Worm (Caenorhabditis elegans) whole organism, L1 larva: ENCODE data around the gene C05B5.5.

Experiments
- C04F5.9 ChIP-seq: sonication (generic microtip); optimal IDR thresholded peaks from 2 replicates; lab custom pipeline; 2016; ENCODE audit warnings: missing genetic modification characterization, missing compliant biosample characterization
- aha-1 ChIP-seq: fragments of 150-350 bp; optimal IDR thresholded peaks from 2 replicates; lab custom pipeline; 2014; ENCODE audit warnings: missing biosample characterization, missing genetic modification characterization
- alr-1 ChIP-seq: fragments of 200-800 bp; sonication (Bioruptor generic); optimal IDR thresholded peaks from 2 replicates; lab custom pipeline; 2018; ENCODE audit warnings: borderline replicate concordance, mild to moderate bottlenecking, missing genetic modification characterization, missing compliant biosample characterization
- ceh-8 ChIP-seq: fragments of 200-800 bp; sonication (Bioruptor generic); optimal IDR thresholded peaks from 2 replicates; lab custom pipeline; 2018; ENCODE audit warnings: mild to moderate bottlenecking, missing genetic modification characterization, moderate library complexity, missing compliant biosample characterization
- ceh-82 ChIP-seq, 3 experiments: fragments of 150-350 bp in 1 of 3; sonication (generic microtip) in 2 of 3; optimal IDR thresholded peaks; 2 replicates each; lab custom pipeline; 2014 to 2017; ENCODE audit warnings: missing biosample characterization in 3 of 3, missing genetic modification characterization in 3 of 3
- ceh-88 ChIP-seq: fragments of 200-800 bp; sonication (Bioruptor generic); IDR thresholded peaks from 2 replicates; pipeline ENCODE4 v1.3.6; 2022; ENCODE audit warnings: missing genetic modification characterization, missing compliant biosample characterization
- ceh-90 ChIP-seq: sonication (generic microtip); optimal IDR thresholded peaks from 2 replicates; lab custom pipeline; 2016; ENCODE audit warnings: missing genetic modification characterization, missing compliant biosample characterization
- dsc-1 ChIP-seq: sonication (generic microtip); optimal IDR thresholded peaks from 2 replicates; lab custom pipeline; 2016; ENCODE audit warnings: mild to moderate bottlenecking, missing genetic modification characterization, missing compliant biosample characterization
- efl-1 ChIP-seq, 4 experiments: fragments of 150-350 bp; optimal IDR thresholded peaks in 3 of 4; peaks in 1 of 4; 1 replicate in 1 of 4; 2 replicates in 3 of 4; lab custom pipeline; 2014; ENCODE audit warnings: missing biosample characterization in 2 of 4, missing genetic modification characterization in 2 of 4, missing genetic modification reagents in 2 of 4
- efl-3 ChIP-seq: fragments of 200-800 bp; sonication (Bioruptor generic); optimal IDR thresholded peaks from 2 replicates; lab custom pipeline; 2018; ENCODE audit warnings: mild to moderate bottlenecking, missing genetic modification characterization, missing compliant biosample characterization
- egl-13 ChIP-seq: sonication (generic microtip); optimal IDR thresholded peaks from 2 replicates; lab custom pipeline; 2016; ENCODE audit warnings: missing genotype, missing genetic modification reagents, missing genetic modification characterization, missing compliant biosample characterization
- elt-2 ChIP-seq: sonication (generic microtip); optimal IDR thresholded peaks from 2 replicates; lab custom pipeline; 2016; ENCODE audit warnings: missing genetic modification characterization, mild to moderate bottlenecking, inconsistent platforms, missing compliant biosample characterization, missing genetic modification reagents
- ets-5 ChIP-seq: fragments of 200-800 bp; sonication (Bioruptor generic); IDR thresholded peaks from 2 replicates; pipeline ENCODE4 v1.3.6; 2022; ENCODE audit warnings: missing genetic modification characterization, missing compliant biosample characterization
- fkh-4 ChIP-seq: sonication (generic microtip); optimal IDR thresholded peaks from 2 replicates; lab custom pipeline; 2016; ENCODE audit warnings: missing compliant biosample characterization, missing genetic modification characterization, borderline replicate concordance
- fos-1 ChIP-seq: fragments of 150-350 bp; optimal IDR thresholded peaks from 2 replicates; lab custom pipeline; 2014; ENCODE audit warnings: missing biosample characterization, missing genetic modification characterization
- hpl-2 ChIP-seq: fragments of 150-350 bp; optimal IDR thresholded peaks from 2 replicates; lab custom pipeline; 2014; ENCODE audit warnings: missing biosample characterization, missing genetic modification reagents, missing genetic modification characterization
- irx-1 ChIP-seq: sonication (generic microtip); optimal IDR thresholded peaks from 2 replicates; lab custom pipeline; 2016; ENCODE audit warnings: missing genetic modification characterization, missing compliant biosample characterization
- lin-14 ChIP-seq: fragments of 200-800 bp; sonication (Bioruptor generic); optimal IDR thresholded peaks from 2 replicates; lab custom pipeline; 2018; ENCODE audit warnings: mild to moderate bottlenecking, missing genetic modification characterization, moderate library complexity, missing compliant biosample characterization
- lin-35 ChIP-seq, 2 experiments: fragments of 150-350 bp; optimal IDR thresholded peaks; 2 replicates each; lab custom pipeline; 2014; ENCODE audit warnings: missing biosample characterization in 2 of 2, missing genetic modification characterization in 2 of 2, missing genetic modification reagents in 2 of 2
- lin-39 ChIP-seq: fragments of 150-350 bp; optimal IDR thresholded peaks from 2 replicates; lab custom pipeline; 2014; ENCODE audit warnings: missing biosample characterization, missing genetic modification reagents, missing genetic modification characterization
- mef-2 ChIP-seq: fragments of 150-350 bp; optimal IDR thresholded peaks from 2 replicates; lab custom pipeline; 2014; ENCODE audit warnings: missing biosample characterization, missing genetic modification characterization
- nhr-12 ChIP-seq: sonication (generic microtip); optimal IDR thresholded peaks from 2 replicates; lab custom pipeline; 2017; ENCODE audit warnings: missing biosample characterization, missing genetic modification characterization
- nhr-237 ChIP-seq: fragments of 150-350 bp; optimal IDR thresholded peaks from 2 replicates; lab custom pipeline; 2014; ENCODE audit warnings: missing biosample characterization, missing genetic modification characterization
- nhr-28 ChIP-seq: fragments of 150-350 bp; optimal IDR thresholded peaks from 2 replicates; lab custom pipeline; 2014; ENCODE audit warnings: missing biosample characterization, missing genetic modification characterization
- nhr-47 ChIP-seq: sonication (generic microtip); optimal IDR thresholded peaks from 2 replicates; lab custom pipeline; 2016; ENCODE audit warnings: mild to moderate bottlenecking, missing genetic modification characterization, moderate library complexity, missing compliant biosample characterization
- nhr-71 ChIP-seq: sonication (generic microtip); optimal IDR thresholded peaks from 2 replicates; lab custom pipeline; 2016; ENCODE audit warnings: mild to moderate bottlenecking, missing genetic modification characterization, moderate library complexity, missing compliant biosample characterization
- nhr-77 ChIP-seq: fragments of 150-350 bp; optimal IDR thresholded peaks from 2 replicates; lab custom pipeline; 2014; ENCODE audit warnings: missing biosample characterization, missing genetic modification characterization
- nhr-84 ChIP-seq: sonication (generic microtip); optimal IDR thresholded peaks from 2 replicates; lab custom pipeline; 2017; ENCODE audit warnings: missing biosample characterization, missing genetic modification characterization
- pqm-1 ChIP-seq: sonication (generic microtip); optimal IDR thresholded peaks from 3 replicates; lab custom pipeline; 2017; ENCODE audit warnings: missing biosample characterization, missing genetic modification characterization
- rnt-1 ChIP-seq: sonication (generic microtip); optimal IDR thresholded peaks from 2 replicates; lab custom pipeline; 2016; ENCODE audit warnings: mild to moderate bottlenecking, missing genetic modification characterization, moderate library complexity, missing compliant biosample characterization
- snpc-4 ChIP-seq: fragments of 150-350 bp; optimal IDR thresholded peaks from 2 replicates; lab custom pipeline; 2014; ENCODE audit warnings: missing biosample characterization, missing genetic modification characterization
- sup-37 ChIP-seq: fragments of 200-800 bp; sonication (Bioruptor generic); optimal IDR thresholded peaks from 2 replicates; lab custom pipeline; 2018; ENCODE audit warnings: mild to moderate bottlenecking, missing genetic modification characterization, missing compliant biosample characterization
- swsn-7 ChIP-seq: sonication (generic microtip); optimal IDR thresholded peaks from 2 replicates; lab custom pipeline; 2016; ENCODE audit warnings: missing genetic modification characterization, missing compliant biosample characterization
- ztf-11 ChIP-seq, 2 experiments: sonication (generic microtip); optimal IDR thresholded peaks; 2 replicates each; lab custom pipeline; 2016 to 2017; ENCODE audit warnings: missing genetic modification characterization in 2 of 2, missing biosample characterization in 1 of 2, missing compliant biosample characterization in 1 of 2
- ztf-4 ChIP-seq: fragments of 150-350 bp; optimal IDR thresholded peaks from 2 replicates; lab custom pipeline; 2014; ENCODE audit warnings: missing biosample characterization, missing genetic modification characterization

The C05B5.5 gene

DNA sequence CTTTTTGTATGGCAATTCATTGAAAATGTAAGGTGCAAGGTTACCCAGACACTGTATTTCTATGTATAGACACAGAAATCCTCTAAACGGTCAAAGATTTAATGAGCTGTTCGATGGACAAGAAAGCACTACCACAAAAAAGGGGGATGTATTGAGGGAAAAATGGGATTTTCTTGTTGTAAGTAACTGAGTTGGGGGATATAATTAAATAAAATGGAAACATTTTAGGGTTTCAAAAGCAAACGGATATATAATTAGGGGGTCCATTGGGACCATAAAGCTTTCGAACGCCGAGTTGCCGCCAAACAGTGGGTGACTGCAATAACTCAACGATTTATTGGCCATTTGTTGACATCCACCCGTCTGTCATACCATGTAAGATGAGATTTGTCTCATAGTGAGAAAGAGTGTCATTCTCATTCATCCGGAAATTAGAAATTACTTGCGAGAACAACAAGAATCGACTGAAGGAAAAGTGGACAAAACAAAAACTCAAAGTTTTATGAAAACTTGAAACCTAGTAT, 19.0 kb upstream of the C05B5.5 start:
- TF ChIP-seq irx-1 (tag; lab: Kevin White, UChicago) (no peak), swsn-7 (tag; lab: Kevin White, UChicago) (no peak), nhr-47 (tag; lab: Kevin White, UChicago) (no peak), nhr-237 (tag; lab: Kevin White, UChicago) (no peak), ceh-82 (tag; optimal IDR thresholded peaks at IDR 0.05; lab: Kevin White, UChicago) (no peak), egl-13 (tag; lab: Kevin White, UChicago) (no peak), nhr-77 (tag; lab: Kevin White, UChicago) (no peak), ztf-4 (tag; lab: Kevin White, UChicago) (no peak), ceh-90 (tag; lab: Kevin White, UChicago) (no peak), C04F5.9 (no peak), sup-37 (no peak), lin-39 (tag; lab: Kevin White, UChicago) (no peak)

- peak; percentile 74 for TF ChIP-seq ceh-8 (GFP tag; lab: Kevin White, UChicago)
- no peak for TF ChIP-seq snpc-4 (tag; lab: Kevin White, UChicago)
These were observed 16.6 kb upstream of the C05B5.5 start for ce11 chrIII:9984604-9985003.

DNA sequence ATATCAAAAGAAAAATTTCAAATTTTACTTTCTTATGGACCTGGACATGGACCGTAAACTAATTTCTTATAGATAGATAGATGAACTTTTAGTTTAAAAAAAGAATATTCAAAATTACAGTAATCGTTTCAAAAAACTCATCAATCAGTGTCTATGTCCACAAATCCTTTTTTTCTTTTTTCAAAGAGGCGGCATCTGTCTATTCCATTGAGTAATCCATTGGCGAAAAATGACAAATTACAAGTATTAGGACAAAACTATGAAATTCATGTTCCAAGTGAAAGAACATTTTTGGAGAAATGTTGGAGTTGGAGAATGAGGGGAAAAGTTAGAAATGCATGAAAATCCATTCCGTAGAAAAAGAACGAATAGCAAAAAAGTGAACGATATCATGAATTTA, 15.6 kb upstream of the C05B5.5 start:
- TF ChIP-seq fos-1 (tag; lab: Kevin White, UChicago) (no peak), hpl-2 (GFP tag; lab: Kevin White, UChicago) (no peak), nhr-12 (no peak), ceh-90 (tag; lab: Kevin White, UChicago) (no peak), fkh-4 (tag; lab: Kevin White, UChicago) (no peak), alr-1 (tag; lab: Kevin White, UChicago) (no peak), efl-1 (optimal IDR thresholded peaks at IDR 0.05; lab: Kevin White, UChicago) (no peak), efl-1 (GFP tag; optimal IDR thresholded peaks at IDR 0.05 in 1 of 2; lab: Kevin White, UChicago) (no peak), ztf-4 (tag; lab: Kevin White, UChicago) (no peak), efl-3 (GFP tag; lab: Kevin White, UChicago) (no peak), snpc-4 (tag; lab: Kevin White, UChicago) (no peak), C04F5.9 (no peak), egl-13 (tag; lab: Kevin White, UChicago) (no peak), nhr-84 (tag; lab: Kevin White, UChicago) (no peak), pqm-1 (no peak), dsc-1 (tag; lab: Kevin White, UChicago) (no peak), nhr-71 (tag; lab: Kevin White, UChicago) (no peak)
- TF ChIP-seq, all 84 proteins: peak for 0

ce11 chrIII:9986827-9987429, 14.2 kb upstream of the C05B5.5 start, which contains the start of gene C05B5.12:
Gene C05B5.12, plus strand, starts transcription at chrIII:9987379.
- TF ChIP-seq rnt-1 (tag; lab: Kevin White, UChicago), result peak; percentile 46
- no peak for TF ChIP-seq mef-2 (tag; lab: Kevin White, UChicago)
- peak; percentile 52 for TF ChIP-seq lin-14
- no peak for TF ChIP-seq ztf-11 (tag; optimal IDR thresholded peaks at IDR 0.05; lab: Kevin White, UChicago)
- TF ChIP-seq, all 84 proteins: peak for 2

DNA sequence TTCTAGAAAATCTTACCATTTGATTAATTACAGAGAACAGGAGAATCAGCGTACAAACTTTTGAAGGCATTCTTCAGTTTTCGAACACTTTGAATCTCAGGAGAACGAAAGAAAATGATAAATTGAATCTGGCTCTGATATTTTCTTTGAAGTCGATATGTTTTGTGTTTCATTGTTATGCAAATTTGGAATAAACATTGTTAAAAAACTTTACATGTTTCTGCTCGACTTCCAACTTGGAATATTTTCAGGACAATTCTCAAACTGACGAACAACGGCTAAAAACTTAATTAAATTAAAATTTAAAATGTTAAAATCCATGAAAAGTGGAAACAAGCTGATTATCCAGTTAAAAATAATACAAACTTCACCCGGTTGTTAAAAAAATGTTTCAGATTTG, 12.8 kb upstream of the C05B5.5 start, which contains the start of gene C05B5.1:
TSS of gene C05B5.1 (minus strand) at position 101 of the 400 bp plus-strand sequence.
- TF ChIP-seq ceh-88 (GFP tag; lab: Robert Waterston, UW) (no peak), ets-5 (no peak), lin-39 (tag; lab: Kevin White, UChicago) (no peak), aha-1 (tag; lab: Kevin White, UChicago) (no peak), sup-37 (no peak), lin-35 (GFP tag; optimal IDR thresholded peaks at IDR 0.05; lab: Kevin White, UChicago) (no peak), nhr-28 (tag; lab: Kevin White, UChicago) (no peak), fkh-4 (tag; lab: Kevin White, UChicago) (no peak), elt-2 (no peak), egl-13 (tag; lab: Kevin White, UChicago) (no peak), ceh-90 (tag; lab: Kevin White, UChicago) (no peak)
- TF ChIP-seq, all 84 proteins: peak for 0
